Worm (Caenorhabditis elegans): ENCODE results near the gene xbx-6.

- no peak for TF ChIP-seq F39B2.1 (GFP tag; IDR thresholded peaks at IDR 0.05)
- no peak for TF ChIP-seq Y53F4B.3 (GFP tag; IDR thresholded peaks at IDR 0.05)
Measured at ce11 chrV:9706592-9706991, 3.7 kb downstream of the xbx-6 start.
